Worm (Caenorhabditis elegans) whole organism, mixed stage, embryonic: ENCODE results near the gene C37C3.9.

Source experiments
- blmp-1 ChIP-seq: fragments of 150-350 bp; optimal IDR thresholded peaks from 2 replicates; lab custom pipeline; 2014; ENCODE audit warnings: missing biosample characterization, missing genetic modification characterization
- lsy-2 ChIP-seq: fragments of 150-350 bp; optimal IDR thresholded peaks from 2 replicates; lab custom pipeline; 2014; ENCODE audit warnings: missing biosample characterization, missing genetic modification characterization
- mab-5 ChIP-seq: fragments of 150-350 bp; optimal IDR thresholded peaks from 2 replicates; lab custom pipeline; 2014; ENCODE audit warnings: missing biosample characterization, missing genetic modification characterization
- mep-1 ChIP-seq: fragments of 150-350 bp; optimal IDR thresholded peaks from 2 replicates; lab custom pipeline; 2017; ENCODE audit warnings: missing biosample characterization, missing genetic modification reagents, missing genetic modification characterization, inconsistent platforms
- nhr-12 ChIP-seq: fragments of 150-350 bp; optimal IDR thresholded peaks from 2 replicates; lab custom pipeline; 2014; ENCODE audit warnings: missing biosample characterization, missing genetic modification characterization
- nhr-2 ChIP-seq: fragments of 150-350 bp; optimal IDR thresholded peaks from 2 replicates; lab custom pipeline; 2014; ENCODE audit warnings: missing biosample characterization, missing genetic modification characterization
- pha-4 ChIP-seq: fragments of 150-350 bp; optimal IDR thresholded peaks from 2 replicates; lab custom pipeline; 2018; ENCODE audit warnings: missing biosample characterization, missing genetic modification reagents, missing genetic modification characterization
- sem-2 ChIP-seq: fragments of 200-800 bp; sonication (Bioruptor generic); optimal IDR thresholded peaks from 2 replicates; lab custom pipeline; 2018; ENCODE audit warnings: mild to moderate bottlenecking, missing genetic modification characterization, missing compliant biosample characterization

DNA sequence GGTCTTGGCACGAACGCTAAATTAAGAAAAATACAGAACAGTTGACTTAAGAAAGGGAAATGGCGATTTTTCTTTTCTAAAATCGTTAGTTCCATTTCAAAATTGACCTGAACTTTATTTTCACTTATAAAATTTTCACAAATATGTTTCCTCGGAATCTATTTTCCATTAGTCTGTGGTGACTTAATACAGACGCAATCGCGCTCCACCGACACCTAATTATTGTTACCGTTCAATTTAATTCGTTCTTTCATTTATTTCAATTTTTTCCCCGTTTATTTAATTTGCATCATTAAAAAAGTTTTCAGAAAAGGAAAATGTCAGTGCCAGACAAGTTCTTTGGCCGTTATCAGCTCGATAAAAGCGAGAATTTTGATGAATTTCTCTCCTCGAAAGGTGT is 34.2 kb downstream of the C37C3.9 start, which contains the start of gene lbp-4:
- TF ChIP-seq lsy-2 (tag; lab: Kevin White, UChicago) (peak; percentile 20), pha-4 (tag; lab: Kevin White, UChicago) (no peak), nhr-2 (tag; lab: Kevin White, UChicago) (no peak), sem-2 (GFP tag; lab: Kevin White, UChicago) (no peak), mep-1 (tag; lab: Kevin White, UChicago) (peak; percentile 32), blmp-1 (tag; lab: Kevin White, UChicago) (no peak), nhr-12 (tag; lab: Kevin White, UChicago) (no peak), mab-5 (tag; lab: Kevin White, UChicago) (no peak)
